Worm (Caenorhabditis elegans) whole organism, L3 larva: ENCODE data around the gene C09H10.4.

Experiments used
- ceh-28 ChIP-seq: fragments of 150-350 bp; optimal IDR thresholded peaks from 2 replicates; lab custom pipeline; 2014; ENCODE audit warnings: missing biosample characterization, missing genetic modification reagents, missing genetic modification characterization
- egl-27 ChIP-seq: sonication (generic microtip); optimal IDR thresholded peaks from 4 replicates; lab custom pipeline; 2017; ENCODE audit warnings: missing biosample characterization, missing genetic modification reagents, missing genetic modification characterization
- jun-1 ChIP-seq: fragments of 150-350 bp; optimal IDR thresholded peaks from 2 replicates; lab custom pipeline; 2014; ENCODE audit warnings: missing biosample characterization, missing genetic modification reagents, missing genetic modification characterization
- lin-15B ChIP-seq: fragments of 150-350 bp; optimal IDR thresholded peaks from 2 replicates; lab custom pipeline; 2014; ENCODE audit warnings: missing biosample characterization, missing genetic modification characterization
- pha-4 ChIP-seq: fragments of 150-350 bp; optimal IDR thresholded peaks from 2 replicates; lab custom pipeline; 2014; ENCODE audit warnings: missing biosample characterization, missing genetic modification reagents, missing genetic modification characterization
- sea-2 ChIP-seq: fragments of 150-350 bp; sonication (generic microtip); optimal IDR thresholded peaks from 4 replicates; lab custom pipeline; 2014; ENCODE audit warnings: missing biosample characterization, missing genetic modification reagents, missing genetic modification characterization
- ztf-11 ChIP-seq: fragments of 150-350 bp; optimal IDR thresholded peaks from 2 replicates; lab custom pipeline; 2014; ENCODE audit warnings: missing biosample characterization, missing genetic modification characterization

DNA sequence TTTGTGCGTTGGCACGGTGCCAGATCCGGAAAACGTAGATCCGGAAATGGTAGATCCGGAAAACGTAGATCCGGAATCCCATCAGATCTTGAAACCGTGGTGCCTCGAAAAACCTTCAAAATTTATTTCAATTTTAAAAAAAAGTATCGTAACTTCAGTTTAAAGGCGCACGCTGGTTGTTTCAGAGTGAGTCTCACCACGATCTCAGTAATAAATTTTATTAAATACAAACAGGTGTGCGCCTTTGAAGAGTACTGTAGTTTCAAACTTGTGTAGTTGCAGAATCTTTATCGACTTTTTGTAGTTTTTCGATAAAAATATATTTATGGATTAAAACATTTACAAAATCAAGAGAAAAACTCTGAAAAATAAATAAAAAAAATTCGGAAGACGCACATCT lies 49.3 kb upstream of the C09H10.4 start:
- TF ChIP-seq sea-2 (GFP tag; lab: Kevin White, UChicago) (no peak), jun-1 (tag; lab: Kevin White, UChicago) (no peak), ceh-28 (tag; lab: Kevin White, UChicago) (no peak), lin-15B (no peak), egl-27 (no peak), pha-4 (tag; lab: Kevin White, UChicago) (no peak), ztf-11 (tag; lab: Kevin White, UChicago) (no peak)
